Worm (Caenorhabditis elegans): Measurements from ENCODE around the gene K09E9.3.

Gene K09E9.3

DNA sequence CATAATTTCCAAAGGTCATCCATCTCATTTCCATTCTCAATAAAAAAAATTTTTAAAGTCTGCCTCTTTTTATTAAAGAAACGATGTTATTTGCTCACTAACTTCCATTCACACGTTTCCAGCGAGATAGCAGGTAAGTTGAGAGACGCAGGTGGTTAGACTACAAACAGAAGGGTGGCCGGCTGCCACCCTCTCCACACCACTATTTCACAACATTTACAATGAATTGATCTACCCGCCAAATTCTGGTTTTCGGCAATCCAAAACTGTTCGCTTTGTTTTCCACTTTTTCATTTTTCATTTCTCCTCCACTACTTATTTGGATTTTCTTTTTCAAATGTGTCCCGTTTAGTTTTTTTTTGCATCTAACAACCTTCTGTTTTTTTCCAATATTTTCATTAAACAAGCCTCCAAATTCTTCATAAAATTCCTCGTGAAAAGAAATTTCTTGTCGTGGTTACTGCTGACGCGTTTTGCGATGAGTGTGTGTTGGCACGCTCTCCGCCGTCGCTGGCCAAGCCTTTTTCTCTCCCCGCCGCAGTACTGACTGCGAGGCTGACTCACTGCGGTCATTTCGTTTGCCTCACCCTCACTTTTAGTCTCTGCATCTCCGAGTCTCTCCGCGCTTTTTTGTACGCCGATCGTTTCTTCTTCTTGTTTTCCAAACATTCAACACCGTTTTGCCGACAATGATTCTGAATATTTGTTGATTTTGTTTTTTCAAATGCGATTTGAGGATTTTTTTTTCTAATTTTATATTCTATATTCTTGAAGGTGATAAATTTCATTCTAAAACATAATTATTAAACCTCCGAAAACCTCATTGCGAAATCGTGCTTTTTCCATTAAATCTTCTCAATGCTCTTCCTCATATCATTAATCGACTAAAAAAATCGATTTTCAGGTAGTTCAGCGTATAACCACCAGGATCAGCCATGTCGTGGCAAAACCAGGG is 45.3 kb downstream of the K09E9.3 start, which contains the start of gene dyn-1 (continued):
- TF ChIP-seq hlh-12 (tag; optimal IDR thresholded peaks at IDR 0.05) (no peak), ztf-26 (tag; optimal IDR thresholded peaks at IDR 0.05) (peak; percentile 76), Y53F4B.3 (GFP tag; IDR thresholded peaks at IDR 0.05) (no peak), ztf-6 (GFP tag; IDR thresholded peaks at IDR 0.05) (no peak), F22D6.2 (tag; optimal IDR thresholded peaks at IDR 0.05) (no peak), ceh-58 (GFP tag; IDR thresholded peaks at IDR 0.05) (no peak), die-1 (tag; optimal IDR thresholded peaks at IDR 0.05) (no peak), madf-3 (GFP tag; IDR thresholded peaks at IDR 0.05) (peak; percentile 64; the same call in 1 of the 2 replicates), nhr-120 (GFP tag; IDR thresholded peaks at IDR 0.05) (no peak), lin-26 (GFP tag; IDR thresholded peaks at IDR 0.05) (0 out of 2 replicates have a peak, but pooled peaks have one; percentile 13), ceh-100 (GFP tag; IDR thresholded peaks at IDR 0.05) (no peak), hmg-20 (GFP tag; IDR thresholded peaks at IDR 0.05) (no peak), nfyb-1 (GFP tag; IDR thresholded peaks at IDR 0.05) (no peak; the same call in 1 of the 2 replicates), mel-28 (tag; optimal IDR thresholded peaks at IDR 0.05; ENCODE audit: borderline replicate concordance) (no peak), gei-17 (GFP tag; optimal IDR thresholded peaks at IDR 0.05) (peak; percentile 61), C06A6.2 (GFP tag; conservative IDR thresholded peaks at IDR 0.05) (peak; percentile 48), tbx-9 (tag; optimal IDR thresholded peaks at IDR 0.05; ENCODE audit: borderline replicate concordance) (no peak), somi-1 (GFP tag; optimal IDR thresholded peaks at IDR 0.05) (peak; percentile 18), lin-40 (tag; optimal IDR thresholded peaks at IDR 0.05) (peak; percentile 65), chd-7 (tag; optimal IDR thresholded peaks at IDR 0.05) (no peak), F52B5.7 (tag; optimal IDR thresholded peaks at IDR 0.05) (no peak), ztf-28 (GFP tag; IDR thresholded peaks at IDR 0.05) (no peak), cebp-1 (GFP tag; IDR thresholded peaks at IDR 0.05) (no peak; the same call in 1 of the 2 replicates), cebp-1 (tag; optimal IDR thresholded peaks at IDR 0.05) (peak; percentile 82), hlh-26 (GFP tag; conservative IDR thresholded peaks at IDR 0.05) (no peak), dox-1 (GFP tag; IDR thresholded peaks at IDR 0.05) (no peak; the same call in none of the 2 replicates), Y53G8AR.9 (GFP tag; conservative IDR thresholded peaks at IDR 0.05) (no peak), ztf-22 (GFP tag; optimal IDR thresholded peaks at IDR 0.05) (no peak), lin-54 (GFP tag; optimal IDR thresholded peaks at IDR 0.05) (no peak), Y95B8A.8 (GFP tag; IDR thresholded peaks at IDR 0.05) (no peak), rcor-1 (GFP tag; IDR thresholded peaks at IDR 0.05) (no peak), nhr-80 (tag; optimal IDR thresholded peaks at IDR 0.05) (peak; percentile 95), lin-35 (GFP tag; optimal IDR thresholded peaks at IDR 0.05) (peak in 1 of 3 experiments; percentile 7), B0261.1 (tag; optimal IDR thresholded peaks at IDR 0.05) (no peak), T26A5.8 (tag; optimal IDR thresholded peaks at IDR 0.05) (no peak), B0035.1 (tag; optimal IDR thresholded peaks at IDR 0.05) (no peak), attf-6 (GFP tag; IDR thresholded peaks at IDR 0.05) (no peak), him-1 (tag; optimal IDR thresholded peaks at IDR 0.05) (no peak), ceh-40 (GFP tag; IDR thresholded peaks at IDR 0.05) (no peak), ekl-4 (GFP tag; IDR thresholded peaks at IDR 0.05) (no peak), nfya-1 (tag; optimal IDR thresholded peaks at IDR 0.05; ENCODE audit: borderline replicate concordance, insufficient read depth) (no peak), madf-8 (GFP tag; conservative IDR thresholded peaks at IDR 0.05) (no peak)
